Fruit fly (Drosophila melanogaster): ENCODE results near the gene CG4611.

Gene CG4611

dm6 chr3L:5154917-5155613 lies 18.9 kb downstream of the CG4611 start:
- TF ChIP-seq net (GFP tag; optimal IDR thresholded peaks at IDR 0.05) (no peak), Hr38 (GFP tag; optimal IDR thresholded peaks at IDR 0.05) (no peak), CG8319 (GFP tag; optimal IDR thresholded peaks at IDR 0.05) (peak; percentile 32), CG10631 (GFP tag; optimal IDR thresholded peaks at IDR 0.05) (peak; percentile 60), Ets96B (tag; optimal IDR thresholded peaks at IDR 0.05) (peak; percentile 34), fd85E (GFP tag; optimal IDR thresholded peaks at IDR 0.05) (no peak), vri (GFP tag; optimal IDR thresholded peaks at IDR 0.05) (no peak), CG32006 (GFP tag; optimal IDR thresholded peaks at IDR 0.05) (no peak), OdsH (GFP tag; optimal IDR thresholded peaks at IDR 0.05) (no peak), dac (GFP tag; optimal IDR thresholded peaks at IDR 0.05) (no peak), CG3919 (GFP tag; optimal IDR thresholded peaks at IDR 0.05) (no peak), acj6 (GFP tag; optimal IDR thresholded peaks at IDR 0.05) (no peak), CG6276 (GFP tag; optimal IDR thresholded peaks at IDR 0.05) (no peak), CG15336 (GFP tag; IDR thresholded peaks at IDR 0.05) (peak; percentile 61; the same call in 1 of the 2 replicates), topi (GFP tag; optimal IDR thresholded peaks at IDR 0.05) (no peak), CG11902 (GFP tag; optimal IDR thresholded peaks at IDR 0.05) (peak; percentile 34), CG11762 (GFP tag; optimal IDR thresholded peaks at IDR 0.05; ENCODE audit: insufficient read depth) (peak; percentile 12), Eip78C (GFP tag) (no peak), CG6854 (GFP tag; optimal IDR thresholded peaks at IDR 0.05) (no peak), CG7368 (GFP tag; optimal IDR thresholded peaks at IDR 0.05) (peak; percentile 66), esn (GFP tag; optimal IDR thresholded peaks at IDR 0.05) (peak; percentile 76), CG6792 (GFP tag; optimal IDR thresholded peaks at IDR 0.05) (peak; percentile 71), CG9139 (GFP tag; optimal IDR thresholded peaks at IDR 0.05) (no peak), CG1621 (tag; optimal IDR thresholded peaks at IDR 0.05) (no peak), eg (GFP tag; IDR thresholded peaks at IDR 0.05) (no peak; the same call in 2 of the 3 replicates), achi (GFP tag; optimal IDR thresholded peaks at IDR 0.05) (peak; percentile 65), pdm3 (GFP tag; optimal IDR thresholded peaks at IDR 0.05) (no peak), CG8632 (GFP tag; optimal IDR thresholded peaks at IDR 0.05) (peak; percentile 56), CG34406 (GFP tag; optimal IDR thresholded peaks at IDR 0.05) (no peak), CG8119 (GFP tag; IDR thresholded peaks at IDR 0.05) (peak; percentile 63; the same call in 2 of the 3 replicates), Hr4 (GFP tag; optimal IDR thresholded peaks at IDR 0.05) (no peak), Ets21C (GFP tag; optimal IDR thresholded peaks at IDR 0.05) (no peak), Eip75B (GFP tag; optimal IDR thresholded peaks at IDR 0.05) (no peak), cyc (GFP tag; optimal IDR thresholded peaks at IDR 0.05) (peak; percentile 68), Eip93F (GFP tag; optimal IDR thresholded peaks at IDR 0.05) (no peak), spab (GFP tag; optimal IDR thresholded peaks at IDR 0.05) (no peak), lz (GFP tag; optimal IDR thresholded peaks at IDR 0.05) (peak; percentile 69), ss (GFP tag; optimal IDR thresholded peaks at IDR 0.05) (peak in 1 of 2 experiments; percentile 54), CG11294 (GFP tag; IDR thresholded peaks at IDR 0.05) (0 out of 2 replicates have a peak, but pooled peaks have one; percentile 29), CG6808 (GFP tag; optimal IDR thresholded peaks at IDR 0.05) (peak; percentile 51), fkh (GFP tag; optimal IDR thresholded peaks at IDR 0.05) (no peak), CG4318 (GFP tag; optimal IDR thresholded peaks at IDR 0.05) (no peak), dsx (GFP tag; optimal IDR thresholded peaks at IDR 0.05; ENCODE audit: poor library complexity, severe bottlenecking) (no peak), CG6163 (GFP tag; IDR thresholded peaks at IDR 0.05) (no peak; the same call in 1 of the 3 replicates), Smox (GFP tag; optimal IDR thresholded peaks at IDR 0.05) (no peak), CG3032 (tag; optimal IDR thresholded peaks at IDR 0.05) (peak; percentile 20), Lpt (GFP tag; optimal IDR thresholded peaks at IDR 0.05) (peak; percentile 2), Hr39 (GFP tag; optimal IDR thresholded peaks at IDR 0.05) (no peak), CG31627 (GFP tag; optimal IDR thresholded peaks at IDR 0.05) (no peak), svp (GFP tag) (no peak), Sox102F (GFP tag; optimal IDR thresholded peaks at IDR 0.05) (no peak), Sox15 (GFP tag; optimal IDR thresholded peaks at IDR 0.05) (peak; percentile 32)
